Worm (Caenorhabditis elegans) whole organism, early embryonic: ENCODE data around the gene C13F10.5.

ENCODE experiments used
- B0310.2 ChIP-seq: sonication (generic microtip); optimal IDR thresholded peaks from 2 replicates; lab custom pipeline; 2016; ENCODE audit warnings: mild to moderate bottlenecking, missing genetic modification characterization, missing compliant biosample characterization
- F13C5.2 ChIP-seq: sonication (generic microtip); optimal IDR thresholded peaks from 2 replicates; lab custom pipeline; 2017; ENCODE audit warnings: mild to moderate bottlenecking, missing genetic modification characterization, inconsistent platforms, missing compliant biosample characterization
- aly-1 ChIP-seq: sonication (generic microtip); optimal IDR thresholded peaks from 2 replicates; lab custom pipeline; 2016; ENCODE audit warnings: missing genetic modification characterization, missing compliant biosample characterization
- ama-1 ChIP-seq: fragments of 150-350 bp; optimal IDR thresholded peaks from 2 replicates; lab custom pipeline; 2014
- ceh-13 ChIP-seq: fragments of 200-800 bp; sonication (Bioruptor generic); optimal IDR thresholded peaks from 2 replicates; lab custom pipeline; 2018; ENCODE audit warnings: mild to moderate bottlenecking, missing genetic modification characterization, missing compliant biosample characterization
- ceh-36 ChIP-seq: sonication (generic microtip); optimal IDR thresholded peaks from 2 replicates; lab custom pipeline; 2016; ENCODE audit warnings: missing genetic modification characterization, inconsistent platforms, missing compliant biosample characterization
- ets-7 ChIP-seq: sonication (generic microtip); optimal IDR thresholded peaks from 2 replicates; lab custom pipeline; 2016; ENCODE audit warnings: missing genotype, missing genetic modification characterization, missing compliant biosample characterization
- flt-1 ChIP-seq: fragments of 200-800 bp; sonication (Bioruptor generic); IDR thresholded peaks from 2 replicates; pipeline ENCODE4 v1.3.6; 2022; ENCODE audit warnings: missing genetic modification characterization, missing compliant biosample characterization
- hmbx-1 ChIP-seq: sonication (generic microtip); optimal IDR thresholded peaks from 2 replicates; lab custom pipeline; 2016; ENCODE audit warnings: mild to moderate bottlenecking, missing genetic modification characterization, missing compliant biosample characterization
- hmg-4 ChIP-seq: fragments of 200-800 bp; sonication (Bioruptor generic); optimal IDR thresholded peaks from 2 replicates; lab custom pipeline; 2018; ENCODE audit warnings: mild to moderate bottlenecking, missing genetic modification characterization, missing compliant biosample characterization
- hnd-1 ChIP-seq: sonication (generic microtip); optimal IDR thresholded peaks from 2 replicates; lab custom pipeline; 2016; ENCODE audit warnings: missing genetic modification characterization, missing compliant biosample characterization
- pes-1 ChIP-seq: fragments of 200-800 bp; sonication (Bioruptor generic); IDR thresholded peaks from 2 replicates; pipeline ENCODE4 v1.3.6; 2022; ENCODE audit warnings: missing genetic modification reagents, missing genetic modification characterization, missing compliant biosample characterization
- scrt-1 ChIP-seq: fragments of 200-800 bp; sonication (Bioruptor generic); IDR thresholded peaks from 2 replicates; pipeline ENCODE4 v1.3.6; 2022; ENCODE audit warnings: missing genetic modification characterization, missing compliant biosample characterization
- sea-1 ChIP-seq: fragments of 200-800 bp; sonication (Bioruptor generic); conservative IDR thresholded peaks from 2 replicates; pipeline ENCODE4 v1.3.6; 2022; ENCODE audit warnings: missing genetic modification characterization, missing compliant biosample characterization
- tbx-11 ChIP-seq: fragments of 200-800 bp; sonication (Bioruptor generic); IDR thresholded peaks from 2 replicates; pipeline ENCODE4 v1.3.6; 2022; ENCODE audit warnings: missing genetic modification characterization, missing compliant biosample characterization
- tbx-37 ChIP-seq: fragments of 200-800 bp; sonication (Bioruptor generic); conservative IDR thresholded peaks from 2 replicates; pipeline ENCODE4 v1.3.6; 2022; ENCODE audit warnings: missing genetic modification reagents, missing genetic modification characterization, missing compliant biosample characterization
- tra-4 ChIP-seq: sonication (generic microtip); optimal IDR thresholded peaks from 2 replicates; lab custom pipeline; 2017; ENCODE audit warnings: missing genetic modification characterization, missing compliant biosample characterization

The C13F10.5 gene

ce11 chrV:7225894-7226293, 7.0 kb upstream of the C13F10.5 start:
- TF ChIP-seq pes-1 (GFP tag; lab: Robert Waterston, UW) (no peak), ama-1 (peak; percentile 75), ets-7 (tag; lab: Kevin White, UChicago) (no peak)

- no peak for TF ChIP-seq ceh-13
- no peak for TF ChIP-seq sea-1 (GFP tag; lab: Robert Waterston, UW)
- no peak for TF ChIP-seq pes-1 (GFP tag; lab: Robert Waterston, UW)
- TF ChIP-seq tbx-11 (GFP tag; lab: Robert Waterston, UW) = no peak
- no peak for TF ChIP-seq hmg-4
- no peak for TF ChIP-seq flt-1
Observed at ce11 chrV:7224947-7225346, 6.1 kb upstream of the C13F10.5 start, which contains the start of gene fkb-3. TSS of gene fkb-3 (plus strand) at chrV:7225223.

DNA sequence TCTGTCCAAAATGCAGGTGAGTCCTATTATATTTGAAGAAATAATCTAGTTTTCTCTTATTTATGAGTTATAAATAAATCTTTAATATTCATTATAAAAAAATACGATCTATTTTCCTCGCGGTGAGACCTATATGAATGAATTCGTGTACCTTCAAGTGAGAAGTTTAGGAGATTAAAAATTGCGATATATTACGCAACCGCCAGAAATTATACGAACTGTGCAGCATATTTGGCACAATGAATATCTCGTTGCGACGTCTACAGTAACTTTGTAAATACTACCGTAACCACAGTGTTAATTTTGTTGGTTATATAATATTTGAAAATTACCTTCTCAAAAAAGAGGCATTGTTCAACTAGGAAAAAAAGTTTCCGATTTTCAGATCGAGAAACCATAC, 5.5 kb upstream of the C13F10.5 start:
- TF ChIP-seq tbx-37 (GFP tag; lab: Robert Waterston, UW) (no peak), B0310.2 (tag; lab: Kevin White, UChicago) (no peak), ceh-36 (tag; lab: Kevin White, UChicago) (no peak), pes-1 (GFP tag; lab: Robert Waterston, UW) (no peak), hnd-1 (tag; lab: Kevin White, UChicago) (no peak), tbx-11 (GFP tag; lab: Robert Waterston, UW) (no peak), F13C5.2 (tag; lab: Kevin White, UChicago) (no peak), ama-1 (no peak), ets-7 (tag; lab: Kevin White, UChicago) (no peak), aly-1 (tag; lab: Kevin White, UChicago) (no peak), sea-1 (GFP tag; lab: Robert Waterston, UW) (no peak), tra-4 (no peak), scrt-1 (GFP tag; lab: Robert Waterston, UW) (no peak), ceh-13 (no peak), hmg-4 (no peak), flt-1 (no peak), hmbx-1 (tag; lab: Kevin White, UChicago) (no peak)

ce11 chrV:7223941-7224340, 5.1 kb upstream of the C13F10.5 start, which contains the start of gene C13F10.1:
TSS of gene C13F10.1 (plus strand) at chrV:7224078.
- TF ChIP-seq ceh-13 (no peak), sea-1 (GFP tag; lab: Robert Waterston, UW) (no peak), hnd-1 (tag; lab: Kevin White, UChicago) (no peak), ets-7 (tag; lab: Kevin White, UChicago) (no peak), B0310.2 (tag; lab: Kevin White, UChicago) (no peak), scrt-1 (GFP tag; lab: Robert Waterston, UW) (no peak), F13C5.2 (tag; lab: Kevin White, UChicago) (no peak), flt-1 (no peak), ceh-36 (tag; lab: Kevin White, UChicago) (no peak), hmbx-1 (tag; lab: Kevin White, UChicago) (no peak), pes-1 (GFP tag; lab: Robert Waterston, UW) (no peak), tbx-37 (GFP tag; lab: Robert Waterston, UW) (no peak), aly-1 (tag; lab: Kevin White, UChicago) (no peak), tra-4 (no peak)

DNA sequence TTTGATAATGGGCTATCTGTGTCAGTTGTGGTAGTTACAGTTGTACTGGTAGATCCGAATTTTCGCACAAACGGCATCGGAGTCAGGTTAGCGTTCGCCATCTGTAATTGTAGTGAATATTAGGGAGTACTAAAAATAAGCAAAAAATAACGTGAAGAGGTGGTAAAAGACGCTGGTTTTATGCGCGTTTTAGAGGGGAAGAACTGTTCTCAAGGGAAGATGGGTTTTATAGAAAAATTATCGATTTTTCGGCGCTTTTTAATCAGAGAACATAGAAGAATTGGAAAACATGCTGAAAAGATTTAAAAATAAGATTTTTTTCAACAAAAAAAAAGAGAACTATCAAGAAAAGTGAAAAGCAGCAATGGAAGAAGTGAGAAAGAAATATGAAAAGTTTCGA, 4.3 kb upstream of the C13F10.5 start, which contains the start of gene C13F10.7:
C13F10.7 (minus strand) TSS at position 101 of the 400 bp plus-strand sequence.
- no peak for TF ChIP-seq hmbx-1 (tag; lab: Kevin White, UChicago)
- TF ChIP-seq tra-4 = no peak
- no peak for TF ChIP-seq sea-1 (GFP tag; lab: Robert Waterston, UW)
- TF ChIP-seq flt-1 = no peak
- no peak for TF ChIP-seq ceh-13
- TF ChIP-seq B0310.2 (tag; lab: Kevin White, UChicago) = no peak
- no peak for TF ChIP-seq hnd-1 (tag; lab: Kevin White, UChicago)
- no peak for TF ChIP-seq tbx-37 (GFP tag; lab: Robert Waterston, UW)
- no peak for TF ChIP-seq ets-7 (tag; lab: Kevin White, UChicago)
- TF ChIP-seq F13C5.2 (tag; lab: Kevin White, UChicago) = no peak
- no peak for TF ChIP-seq hmg-4
- TF ChIP-seq ceh-36 (tag; lab: Kevin White, UChicago) = no peak
- no peak for TF ChIP-seq tbx-11 (GFP tag; lab: Robert Waterston, UW)

DNA sequence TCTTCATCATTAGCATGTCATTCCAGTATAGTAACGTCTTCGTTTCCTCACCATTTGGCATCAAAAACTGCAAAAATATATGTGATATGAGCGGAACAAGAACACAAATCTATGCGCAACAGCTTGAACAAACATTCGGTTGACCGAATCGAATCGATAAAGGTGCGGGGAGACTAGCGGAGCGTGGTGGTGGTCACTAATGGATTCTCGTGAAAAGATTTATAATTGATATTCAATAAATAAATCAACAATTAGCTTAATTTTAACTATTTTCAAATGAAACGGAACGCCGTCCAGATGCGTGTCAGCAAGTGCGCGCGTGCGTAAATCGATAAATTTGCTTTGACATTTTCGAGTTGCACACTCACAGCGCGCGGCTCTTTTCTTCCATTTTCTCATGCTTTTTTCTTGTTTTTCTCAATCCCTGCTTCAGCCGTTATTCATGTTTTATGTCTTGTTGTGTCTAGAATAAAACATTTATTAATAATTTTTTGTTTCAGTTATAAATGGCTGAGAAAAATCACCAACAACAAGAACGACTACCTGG, 2.2 kb upstream of the C13F10.5 start, which contains the start of the genes C13F10.8, C13F10.6 and kxd-1:
C13F10.8 (minus strand) TSS at position 51 of the 547 bp plus-strand sequence.
C13F10.6 (minus strand) TSS at position 67 of the 547 bp plus-strand sequence.
kxd-1 (plus strand) TSS at position 497 of the 547 bp plus-strand sequence.
- TF ChIP-seq hmg-4 (peak; percentile 4), ets-7 (tag; lab: Kevin White, UChicago) (no peak)

- TF ChIP-seq hnd-1 (tag; lab: Kevin White, UChicago) (no peak), tbx-37 (GFP tag; lab: Robert Waterston, UW) (no peak), ets-7 (tag; lab: Kevin White, UChicago) (no peak), sea-1 (GFP tag; lab: Robert Waterston, UW) (no peak), tbx-11 (GFP tag; lab: Robert Waterston, UW) (no peak)
Observed at ce11 chrV:7216016-7216415, 2.9 kb downstream of the C13F10.5 start.

- TF ChIP-seq ets-7 (tag; lab: Kevin White, UChicago) (no peak), sea-1 (GFP tag; lab: Robert Waterston, UW) (no peak), hmg-4 (no peak), flt-1 (no peak), ceh-36 (tag; lab: Kevin White, UChicago) (no peak), F13C5.2 (tag; lab: Kevin White, UChicago) (no peak), pes-1 (GFP tag; lab: Robert Waterston, UW) (no peak), tbx-11 (GFP tag; lab: Robert Waterston, UW) (no peak), B0310.2 (tag; lab: Kevin White, UChicago) (no peak), scrt-1 (GFP tag; lab: Robert Waterston, UW) (no peak)
Observed at ce11 chrV:7214802-7215201, 4.1 kb downstream of the C13F10.5 start, which contains the start of gene soap-1. TSS of gene soap-1 (minus strand) at chrV:7214902.
